Worm (Caenorhabditis elegans) whole organism, L4 larva: ENCODE data around the gene lst-6.

Source experiments
- F37D6.2 ChIP-seq: sonication (generic microtip); optimal IDR thresholded peaks from 2 replicates; lab custom pipeline; 2016; ENCODE audit warnings: mild to moderate bottlenecking, missing genetic modification characterization, missing compliant biosample characterization
- egl-27 ChIP-seq: sonication (generic microtip); optimal IDR thresholded peaks from 3 replicates; lab custom pipeline; 2017; ENCODE audit warnings: missing biosample characterization, missing genetic modification reagents, missing genetic modification characterization
- lin-13 ChIP-seq: fragments of 150-350 bp; optimal IDR thresholded peaks from 2 replicates; lab custom pipeline; 2014; ENCODE audit warnings: missing biosample characterization, missing genetic modification reagents, missing genetic modification characterization
- lin-39 ChIP-seq: fragments of 150-350 bp; optimal IDR thresholded peaks from 2 replicates; lab custom pipeline; 2014; ENCODE audit warnings: missing biosample characterization, missing genetic modification reagents, missing genetic modification characterization
- nhr-76 ChIP-seq: fragments of 150-350 bp; optimal IDR thresholded peaks from 2 replicates; lab custom pipeline; 2014; ENCODE audit warnings: missing biosample characterization, missing genetic modification characterization
- pha-4 ChIP-seq, 2 experiments: fragments of 150-350 bp in 1 of 2; fragments of 200-800 bp in 1 of 2; sonication (Bioruptor generic) in 1 of 2; IDR thresholded peaks in 1 of 2; optimal IDR thresholded peaks in 1 of 2; 2 replicates each; pipeline versions ENCODE4 v1.3.6 to Lab custom; 2014 to 2022; ENCODE audit warnings: missing genetic modification characterization in 2 of 2, missing genetic modification reagents in 2 of 2, missing biosample characterization in 1 of 2, missing compliant biosample characterization in 1 of 2
- pqm-1 ChIP-seq: sonication (generic microtip); optimal IDR thresholded peaks from 2 replicates; lab custom pipeline; 2017; ENCODE audit warnings: missing biosample characterization, missing genetic modification characterization
- rbr-2 ChIP-seq: sonication (generic microtip); optimal IDR thresholded peaks from 2 replicates; lab custom pipeline; 2016; ENCODE audit warnings: missing genotype, missing genetic modification characterization, missing compliant biosample characterization
- unc-62 ChIP-seq, 3 experiments: fragments of 150-350 bp in 1 of 3; sonication (generic microtip); optimal IDR thresholded peaks in 2 of 3; peaks in 1 of 3; 1 replicate in 1 of 3; 2 replicates in 2 of 3; lab custom pipeline; 2014 to 2017; ENCODE audit warnings: missing biosample characterization in 3 of 3, missing genetic modification characterization in 3 of 3, missing genetic modification reagents in 3 of 3, missing genotype in 1 of 3
- zag-1 ChIP-seq: fragments of 150-350 bp; optimal IDR thresholded peaks from 2 replicates; lab custom pipeline; 2014; ENCODE audit warnings: missing biosample characterization, missing genetic modification characterization
- ztf-11 ChIP-seq: fragments of 150-350 bp; optimal IDR thresholded peaks from 2 replicates; lab custom pipeline; 2014; ENCODE audit warnings: missing biosample characterization, missing genetic modification characterization

- TF ChIP-seq lin-39 (no peak), unc-62 (GFP tag; optimal IDR thresholded peaks at IDR 0.05 in 1 of 2; lab: Kevin White, UChicago) (no peak), unc-62 (tag; optimal IDR thresholded peaks at IDR 0.05; lab: Kevin White, UChicago) (no peak), rbr-2 (tag; lab: Kevin White, UChicago) (no peak), ztf-11 (no peak), nhr-76 (tag; lab: Kevin White, UChicago) (no peak), zag-1 (no peak), lin-13 (GFP tag; lab: Kevin White, UChicago) (no peak), pqm-1 (tag; lab: Kevin White, UChicago) (no peak), egl-27 (tag; lab: Kevin White, UChicago) (no peak), pha-4 (GFP tag; IDR thresholded peaks at IDR 0.05; lab: Robert Waterston, UW) (no peak), pha-4 (tag; optimal IDR thresholded peaks at IDR 0.05; lab: Kevin White, UChicago) (no peak), F37D6.2 (tag; lab: Kevin White, UChicago) (no peak)
These were observed 54.7 kb downstream of the lst-6 start, which contains the start of gene eif-2Bgamma for ce11 chrII:6967618-6968017.
